Worm (Caenorhabditis elegans) whole organism, young adult: ENCODE measurements around the gene B0244.10.

Experiments
- B0261.1 ChIP-seq: sonication (generic microtip); optimal IDR thresholded peaks from 2 replicates; lab custom pipeline; 2016; ENCODE audit warnings: mild to moderate bottlenecking, missing genetic modification characterization, moderate library complexity, missing compliant biosample characterization
- B0336.3 ChIP-seq: fragments of 200-800 bp; sonication (Bioruptor generic); IDR thresholded peaks from 2 replicates; pipeline ENCODE4 v1.3.6; 2022; ENCODE audit warnings: missing genetic modification characterization, missing compliant biosample characterization
- C17E4.6 ChIP-seq: fragments of 200-800 bp; sonication (Bioruptor generic); IDR thresholded peaks from 2 replicates; pipeline ENCODE4 v1.3.6; 2022; ENCODE audit warnings: missing genetic modification reagents, missing genetic modification characterization, missing compliant biosample characterization
- D2030.7 ChIP-seq: fragments of 200-800 bp; sonication (Bioruptor generic); IDR thresholded peaks from 2 replicates; pipeline ENCODE4 v1.3.6; 2022; ENCODE audit warnings: missing genetic modification reagents, missing genetic modification characterization, missing compliant biosample characterization
- F23B12.7 ChIP-seq: sonication (generic microtip); optimal IDR thresholded peaks from 2 replicates; lab custom pipeline; 2017; ENCODE audit warnings: missing genetic modification characterization, mild to moderate bottlenecking, missing compliant biosample characterization, antibody characterized with exemption, moderate library complexity; ENCODE audit not compliant: insufficient read depth
- F52B5.7 ChIP-seq: sonication (generic microtip); optimal IDR thresholded peaks from 2 replicates; lab custom pipeline; 2016; ENCODE audit warnings: mild to moderate bottlenecking, missing genetic modification characterization, missing compliant biosample characterization
- Y67H2A.10 ChIP-seq: fragments of 200-800 bp; sonication (Bioruptor generic); conservative IDR thresholded peaks from 2 replicates; pipeline ENCODE4 v1.3.6; 2022; ENCODE audit warnings: missing genetic modification reagents, missing genetic modification characterization, missing compliant biosample characterization
- Y79H2A.3 ChIP-seq: fragments of 200-800 bp; sonication (Bioruptor generic); conservative IDR thresholded peaks from 2 replicates; pipeline ENCODE4 v1.3.6; 2022; ENCODE audit warnings: missing genetic modification reagents, missing genetic modification characterization, missing compliant biosample characterization
- ama-1 ChIP-seq, 3 experiments: fragments of 150-350 bp in 1 of 3; sonication (generic microtip) in 2 of 3; optimal IDR thresholded peaks; 2 replicates each; lab custom pipeline; 2014 to 2018; ENCODE audit warnings: missing biosample characterization in 2 of 3, missing genetic modification characterization in 2 of 3, missing genetic modification reagents in 2 of 3
- athp-1 ChIP-seq: sonication (generic microtip); optimal IDR thresholded peaks from 2 replicates; lab custom pipeline; 2017; ENCODE audit warnings: mild to moderate bottlenecking, missing genetic modification characterization, missing compliant biosample characterization
- ccch-3 ChIP-seq: fragments of 200-800 bp; sonication (Bioruptor generic); optimal IDR thresholded peaks from 2 replicates; lab custom pipeline; 2018; ENCODE audit warnings: mild to moderate bottlenecking, missing genetic modification characterization, missing compliant biosample characterization
- cebp-1 ChIP-seq, 2 experiments: fragments of 200-800 bp in 1 of 2; sonication (Bioruptor generic) in 1 of 2; sonication (generic microtip) in 1 of 2; IDR thresholded peaks in 1 of 2; optimal IDR thresholded peaks in 1 of 2; 2 replicates each; pipeline versions ENCODE4 v1.3.6 to Lab custom; 2017 to 2022; ENCODE audit warnings: missing compliant biosample characterization in 2 of 2, missing genetic modification characterization in 2 of 2, mild to moderate bottlenecking in 1 of 2, missing genetic modification reagents in 1 of 2, moderate library complexity in 1 of 2
- ceh-100 ChIP-seq: fragments of 200-800 bp; sonication (Bioruptor generic); IDR thresholded peaks from 2 replicates; pipeline ENCODE4 v1.3.6; 2022; ENCODE audit warnings: missing genetic modification reagents, missing genetic modification characterization, missing compliant biosample characterization
- ceh-40 ChIP-seq: fragments of 200-800 bp; sonication (Bioruptor generic); IDR thresholded peaks from 2 replicates; pipeline ENCODE4 v1.3.6; 2022; ENCODE audit warnings: missing genetic modification characterization, missing compliant biosample characterization
- egl-44 ChIP-seq: fragments of 200-800 bp; sonication (Bioruptor generic); IDR thresholded peaks from 2 replicates; pipeline ENCODE4 v1.3.6; 2022; ENCODE audit warnings: missing genetic modification reagents, missing genetic modification characterization, missing compliant biosample characterization
- egrh-3 ChIP-seq: fragments of 200-800 bp; sonication (Bioruptor generic); IDR thresholded peaks from 2 replicates; pipeline ENCODE4 v1.3.6; 2022; ENCODE audit warnings: missing genetic modification reagents, missing genetic modification characterization, missing compliant biosample characterization
- ekl-4 ChIP-seq: fragments of 200-800 bp; sonication (Bioruptor generic); IDR thresholded peaks from 2 replicates; pipeline ENCODE4 v1.3.6; 2022; ENCODE audit warnings: missing genetic modification reagents, missing genetic modification characterization, missing compliant biosample characterization
- ets-4 ChIP-seq: fragments of 200-800 bp; sonication (Bioruptor generic); optimal IDR thresholded peaks from 2 replicates; lab custom pipeline; 2018; ENCODE audit warnings: mild to moderate bottlenecking, missing genetic modification characterization, missing compliant biosample characterization
- gei-17 ChIP-seq: fragments of 200-800 bp; sonication (Bioruptor generic); optimal IDR thresholded peaks from 2 replicates; lab custom pipeline; 2018; ENCODE audit warnings: mild to moderate bottlenecking, missing genetic modification characterization, missing compliant biosample characterization
- him-1 ChIP-seq: sonication (generic microtip); optimal IDR thresholded peaks from 2 replicates; lab custom pipeline; 2016; ENCODE audit warnings: missing genotype, missing genetic modification reagents, missing genetic modification characterization, missing compliant biosample characterization
- hlh-12 ChIP-seq: sonication (generic microtip); optimal IDR thresholded peaks from 2 replicates; lab custom pipeline; 2016; ENCODE audit warnings: missing genetic modification characterization, missing compliant biosample characterization
- lsl-1 ChIP-seq: fragments of 200-800 bp; sonication (Bioruptor generic); optimal IDR thresholded peaks from 2 replicates; lab custom pipeline; 2018; ENCODE audit warnings: mild to moderate bottlenecking, missing genetic modification characterization, moderate library complexity, missing compliant biosample characterization
- madf-8 ChIP-seq: fragments of 200-800 bp; sonication (Bioruptor generic); conservative IDR thresholded peaks from 2 replicates; pipeline ENCODE4 v1.3.6; 2022; ENCODE audit warnings: missing genetic modification reagents, missing genetic modification characterization, missing compliant biosample characterization
- mes-4 ChIP-seq: sonication (generic microtip); optimal IDR thresholded peaks from 2 replicates; lab custom pipeline; 2016; ENCODE audit warnings: missing genotype, missing genetic modification characterization, missing compliant biosample characterization
- mxl-1 ChIP-seq: sonication (generic microtip); optimal IDR thresholded peaks from 2 replicates; lab custom pipeline; 2016; ENCODE audit warnings: missing genetic modification characterization, missing compliant biosample characterization
- nhr-179 ChIP-seq: sonication (generic microtip); optimal IDR thresholded peaks from 2 replicates; lab custom pipeline; 2016; ENCODE audit warnings: mild to moderate bottlenecking, missing genetic modification characterization, missing compliant biosample characterization
- repo-1 ChIP-seq: sonication (generic microtip); optimal IDR thresholded peaks from 2 replicates; lab custom pipeline; 2017; ENCODE audit warnings: mild to moderate bottlenecking, missing genetic modification characterization, missing compliant biosample characterization
- snpc-4 ChIP-seq, 5 experiments: fragments of 150-350 bp in 1 of 5; sonication (generic microtip) in 4 of 5; optimal IDR thresholded peaks; 2 replicates each; lab custom pipeline; 2014 to 2018; ENCODE audit warnings: missing genetic modification characterization in 5 of 5, missing biosample characterization in 3 of 5, antibody characterized with exemption in 2 of 5, mild to moderate bottlenecking in 2 of 5, missing compliant biosample characterization in 2 of 5, missing genotype in 2 of 5, moderate library complexity in 2 of 5, missing genetic modification reagents in 1 of 5
- somi-1 ChIP-seq: fragments of 200-800 bp; sonication (Bioruptor generic); optimal IDR thresholded peaks from 2 replicates; lab custom pipeline; 2018; ENCODE audit warnings: mild to moderate bottlenecking, missing genetic modification characterization, missing compliant biosample characterization
- tlf-1 ChIP-seq: fragments of 200-800 bp; sonication (Bioruptor generic); optimal IDR thresholded peaks from 2 replicates; lab custom pipeline; 2018; ENCODE audit warnings: mild to moderate bottlenecking, missing genetic modification characterization, missing compliant biosample characterization
- zfh-2 ChIP-seq: fragments of 200-800 bp; sonication (Bioruptor generic); conservative IDR thresholded peaks from 2 replicates; pipeline ENCODE4 v1.3.6; 2022; ENCODE audit warnings: missing genetic modification reagents, missing genetic modification characterization, missing compliant biosample characterization
- ztf-28 ChIP-seq: fragments of 200-800 bp; sonication (Bioruptor generic); IDR thresholded peaks from 2 replicates; pipeline ENCODE4 v1.3.6; 2022; ENCODE audit warnings: missing genetic modification reagents, missing genetic modification characterization, missing compliant biosample characterization
- ztf-3 ChIP-seq: fragments of 200-800 bp; sonication (Bioruptor generic); optimal IDR thresholded peaks from 2 replicates; lab custom pipeline; 2018; ENCODE audit warnings: mild to moderate bottlenecking, missing genetic modification characterization, missing compliant biosample characterization

The B0244.10 gene

DNA sequence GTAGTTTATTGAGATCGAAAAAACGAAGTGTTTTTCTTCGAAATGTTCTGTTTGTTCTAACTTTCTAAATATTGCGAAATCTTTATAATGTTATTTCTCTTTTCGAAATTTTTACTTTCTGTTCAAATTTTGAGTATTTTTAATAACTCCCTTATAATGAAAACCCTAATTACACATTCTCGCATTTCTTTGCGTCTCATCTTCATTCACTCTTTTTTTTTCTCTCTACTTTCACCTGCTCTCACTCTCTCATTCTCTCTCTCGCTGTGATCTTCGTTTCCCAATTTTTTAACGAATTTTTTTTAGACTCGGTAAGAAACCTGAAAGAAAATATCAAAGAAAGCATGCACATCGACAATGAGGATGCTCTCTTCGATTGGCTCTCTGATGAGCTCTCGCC lies 23.7 kb upstream of the B0244.10 start, which contains the start of gene rbm-26:
Gene rbm-26 (plus strand): TSS at position 301 of the 400 bp plus-strand sequence.
- TF ChIP-seq cebp-1 (GFP tag; IDR thresholded peaks at IDR 0.05; lab: Robert Waterston, UW) (no peak), cebp-1 (tag; optimal IDR thresholded peaks at IDR 0.05; lab: Kevin White, UChicago) (peak; percentile 82), Y79H2A.3 (no peak)

DNA sequence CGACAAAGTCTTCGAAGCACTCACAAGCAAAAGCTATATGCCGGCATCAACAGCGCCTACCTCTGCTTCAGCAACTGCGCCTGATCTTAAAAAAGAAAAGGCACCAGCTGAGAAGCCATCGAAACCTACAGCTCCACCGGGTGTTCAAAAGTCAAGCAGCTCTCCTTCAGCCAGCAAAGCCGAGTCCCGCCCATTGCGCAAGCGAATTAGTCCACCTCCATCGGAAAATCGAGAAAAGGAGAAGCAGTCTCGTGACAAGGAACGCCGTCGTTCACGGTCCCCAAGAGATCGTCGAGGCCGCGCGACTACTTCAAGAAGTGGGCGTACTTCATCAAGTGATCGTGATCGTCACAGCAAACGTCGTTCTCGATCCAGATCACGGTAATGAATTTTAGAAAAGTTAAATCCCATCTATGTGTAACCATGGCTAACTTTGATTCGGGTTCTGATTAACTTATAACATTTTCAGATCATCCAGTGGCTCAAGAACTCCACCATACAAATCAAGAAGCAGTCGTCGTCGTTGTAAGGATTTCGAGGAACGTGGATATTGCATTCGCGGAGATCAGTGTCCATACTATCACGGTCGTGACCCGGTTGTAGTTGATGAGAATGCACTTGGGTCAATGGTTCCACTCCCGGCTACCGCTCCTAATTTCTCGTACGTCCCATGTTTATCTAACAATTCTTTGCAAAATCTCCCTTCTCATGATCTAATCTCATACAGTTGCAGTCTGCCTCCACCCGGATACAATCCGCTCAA lies 22.9 kb upstream of the B0244.10 start:
- TF ChIP-seq egl-44 (no peak), lsl-1 (GFP tag; lab: Kevin White, UChicago) (no peak), B0261.1 (tag; lab: Kevin White, UChicago) (no peak), mes-4 (tag; lab: Kevin White, UChicago) (no peak), mxl-1 (tag; lab: Kevin White, UChicago) (no peak), F23B12.7 (no peak), egrh-3 (GFP tag; lab: Robert Waterston, UW) (no peak), B0336.3 (GFP tag; lab: Robert Waterston, UW) (0 out of 2 replicates have a peak, but pooled peaks have one; percentile 25), nhr-179 (no peak), F52B5.7 (tag; lab: Kevin White, UChicago) (no peak), zfh-2 (peak; percentile 58; the same call in 1 of the 2 replicates)

ce11 chrIII:5714230-5714983 lies 20.6 kb upstream of the B0244.10 start, which contains the start of gene arf-1:
Gene arf-1 (plus strand): TSS chrIII:5714886.
- TF ChIP-seq ama-1 (optimal IDR thresholded peaks at IDR 0.05; lab: Kevin White, UChicago) (peak; percentile 11), ama-1 (GFP tag; optimal IDR thresholded peaks at IDR 0.05; lab: Kevin White, UChicago) (peak in 1 of 2 experiments; percentile 84), D2030.7 (GFP tag; lab: Robert Waterston, UW) (no peak), somi-1 (no peak), C17E4.6 (GFP tag; lab: Robert Waterston, UW) (no peak), snpc-4 (GFP tag; optimal IDR thresholded peaks at IDR 0.05; lab: Kevin White, UChicago) (no peak), snpc-4 (tag; optimal IDR thresholded peaks at IDR 0.05; lab: Kevin White, UChicago) (no peak), ets-4 (GFP tag; lab: Kevin White, UChicago) (no peak), ekl-4 (GFP tag; lab: Robert Waterston, UW) (no peak), ztf-28 (GFP tag; lab: Robert Waterston, UW) (no peak), hlh-12 (tag; lab: Kevin White, UChicago) (no peak), gei-17 (GFP tag; lab: Kevin White, UChicago) (no peak), madf-8 (no peak), ceh-40 (GFP tag; lab: Robert Waterston, UW) (no peak), ccch-3 (GFP tag; lab: Kevin White, UChicago) (no peak), athp-1 (tag; lab: Kevin White, UChicago) (no peak), ceh-100 (GFP tag; lab: Robert Waterston, UW) (no peak), repo-1 (no peak), egrh-3 (GFP tag; lab: Robert Waterston, UW) (no peak), ztf-3 (GFP tag; lab: Kevin White, UChicago) (no peak), him-1 (no peak), B0336.3 (GFP tag; lab: Robert Waterston, UW) (peak; percentile 84), tlf-1 (GFP tag; lab: Kevin White, UChicago) (peak; percentile 30), Y67H2A.10 (GFP tag; lab: Robert Waterston, UW) (no peak)
